Fruit fly (Drosophila melanogaster): ENCODE measurements around the gene alrm.
A peak's percentile ranks its signal among the peaks of the same experiment; 100 is the strongest.

alrm gene

dm6 chr3R:25383400-25383799 is 819 bp upstream of the alrm start, which contains the start of gene CG31437:
Gene CG31437, plus strand, starts transcription at chr3R:25383700.
- TF ChIP-seq CG12744 (GFP tag; optimal IDR thresholded peaks at IDR 0.05) (no peak), fd3F (GFP tag; optimal IDR thresholded peaks at IDR 0.05) (no peak), B-H2 (GFP tag; optimal IDR thresholded peaks at IDR 0.05) (no peak), Awh (GFP tag; IDR thresholded peaks at IDR 0.05) (no peak), h (optimal IDR thresholded peaks at IDR 0.05) (no peak), ash1 (GFP tag; optimal IDR thresholded peaks at IDR 0.05) (no peak), Fer1 (GFP tag; optimal IDR thresholded peaks at IDR 0.05) (no peak), CG17612 (GFP tag; IDR thresholded peaks at IDR 0.05) (no peak), stc (GFP tag; IDR thresholded peaks at IDR 0.05) (no peak), peb (GFP tag; IDR thresholded peaks at IDR 0.05) (no peak), CG16779 (GFP tag; IDR thresholded peaks at IDR 0.05) (no peak), CG14050 (GFP tag; IDR thresholded peaks at IDR 0.05) (no peak), CG3726 (GFP tag; IDR thresholded peaks at IDR 0.05) (no peak), CG14441 (GFP tag; IDR thresholded peaks at IDR 0.05) (no peak)

- TF ChIP-seq CG34422 (GFP tag; IDR thresholded peaks at IDR 0.05) (no peak), jumu (GFP tag; optimal IDR thresholded peaks at IDR 0.05) (no peak), CG9876 (GFP tag; optimal IDR thresholded peaks at IDR 0.05) (no peak), CG16863 (GFP tag; optimal IDR thresholded peaks at IDR 0.05) (no peak), Lhr (GFP tag; optimal IDR thresholded peaks at IDR 0.05) (no peak)
These were observed 24.6 kb downstream of the alrm start, which contains the start of gene ND-49L for dm6 chr3R:25357985-25358384. Gene ND-49L, plus strand, starts transcription at chr3R:25358285.

- no peak for TF ChIP-seq CG14050 (GFP tag; IDR thresholded peaks at IDR 0.05)
- TF ChIP-seq CG6654 (GFP tag; optimal IDR thresholded peaks at IDR 0.05), result no peak
- TF ChIP-seq Oli (tag; optimal IDR thresholded peaks at IDR 0.05), result no peak
- TF ChIP-seq dm (GFP tag; optimal IDR thresholded peaks at IDR 0.05), result no peak
- no peak for TF ChIP-seq CG3065 (GFP tag; optimal IDR thresholded peaks at IDR 0.05)
- peak; percentile 19; the same call in 1 of the 3 replicates for TF ChIP-seq vnd (GFP tag; IDR thresholded peaks at IDR 0.05; ENCODE audit: partially characterized antibody)
- peak; percentile 89 for TF ChIP-seq sug (tag; optimal IDR thresholded peaks at IDR 0.05)
- peak; percentile 72 for TF ChIP-seq exex (tag; optimal IDR thresholded peaks at IDR 0.05)
These were observed 35.7 kb downstream of the alrm start, which contains the start of gene tobi for dm6 chr3R:25346899-25347298. Gene tobi, minus strand, starts transcription at chr3R:25346921.

- no peak for TF ChIP-seq Poxn (GFP tag; IDR thresholded peaks at IDR 0.05)
- TF ChIP-seq CG4854 (GFP tag; optimal IDR thresholded peaks at IDR 0.05), result no peak
- no peak for TF ChIP-seq CG9609 (GFP tag; optimal IDR thresholded peaks at IDR 0.05)
- TF ChIP-seq Tbp (GFP tag; optimal IDR thresholded peaks at IDR 0.05), result no peak
- no peak for TF ChIP-seq CG10431 (GFP tag; optimal IDR thresholded peaks at IDR 0.05)
- TF ChIP-seq sr (GFP tag; IDR thresholded peaks at IDR 0.05), result no peak
- no peak for TF ChIP-seq CG6791 (GFP tag; IDR thresholded peaks at IDR 0.05; ENCODE audit: partially characterized antibody)
- TF ChIP-seq gem (tag; optimal IDR thresholded peaks at IDR 0.05), result no peak
These were observed 42.6 kb downstream of the alrm start, which contains the start of gene rha for dm6 chr3R:25339952-25340351. Gene rha, plus strand, starts transcription at chr3R:25340252.

- TF ChIP-seq CG8281 (tag; optimal IDR thresholded peaks at IDR 0.05), result no peak
- TF ChIP-seq CG1024 (GFP tag; IDR thresholded peaks at IDR 0.05), result no peak
- no peak for TF ChIP-seq slp2 (GFP tag; optimal IDR thresholded peaks at IDR 0.05)
- no peak for TF ChIP-seq Fer2 (tag; optimal IDR thresholded peaks at IDR 0.05)
- no peak for TF ChIP-seq CG17802 (tag; optimal IDR thresholded peaks at IDR 0.05)
- TF ChIP-seq stwl (tag; optimal IDR thresholded peaks at IDR 0.05), result peak; percentile 76
- no peak for TF ChIP-seq CG6654 (GFP tag; optimal IDR thresholded peaks at IDR 0.05)
- TF ChIP-seq BEAF-32 (GFP tag; optimal IDR thresholded peaks at IDR 0.05), result peak; percentile 11
- no peak for TF ChIP-seq CG2202 (tag; optimal IDR thresholded peaks at IDR 0.05)
- TF ChIP-seq CG10267 (tag; optimal IDR thresholded peaks at IDR 0.05), result peak; percentile 91
- no peak for TF ChIP-seq CG12219 (GFP tag; optimal IDR thresholded peaks at IDR 0.05)
- no peak for TF ChIP-seq slbo (GFP tag; IDR thresholded peaks at IDR 0.05)
- no peak for TF ChIP-seq Tbp (GFP tag; optimal IDR thresholded peaks at IDR 0.05)
- no peak for TF ChIP-seq wor (GFP tag; IDR thresholded peaks at IDR 0.05)
- peak; percentile 3 for TF ChIP-seq Sin3A (optimal IDR thresholded peaks at IDR 0.05)
- no peak for TF ChIP-seq CG8944 (GFP tag; optimal IDR thresholded peaks at IDR 0.05)
These were observed 47.5 kb downstream of the alrm start, which contains the start of the genes CG10669 and CG11902 for dm6 chr3R:25335065-25335464. Gene CG10669, minus strand, starts transcription at chr3R:25335243. Gene CG11902, plus strand, starts transcription at chr3R:25335257.
